Worm (Caenorhabditis elegans): ENCODE data around the gene C05D11.1.

The C05D11.1 gene

ce11 chrIII:6464113-6464571 lies 27.7 kb downstream of the C05D11.1 start (continued):
- TF ChIP-seq zfp-2 (tag; optimal IDR thresholded peaks at IDR 0.05) (peak; percentile 29), hmg-1.1 (GFP tag; IDR thresholded peaks at IDR 0.05) (peak; percentile 89), ZK546.5 (tag; optimal IDR thresholded peaks at IDR 0.05) (no peak), nhr-28 (tag; optimal IDR thresholded peaks at IDR 0.05) (peak; percentile 91), D1046.2 (GFP tag; IDR thresholded peaks at IDR 0.05) (peak; percentile 89), egl-27 (tag; optimal IDR thresholded peaks at IDR 0.05) (no peak), zip-2 (tag; optimal IDR thresholded peaks at IDR 0.05) (peak; percentile 11), madf-9 (GFP tag; conservative IDR thresholded peaks at IDR 0.05) (peak; percentile 76), F49E8.2 (tag; optimal IDR thresholded peaks at IDR 0.05; ENCODE audit: borderline replicate concordance) (no peak), cey-2 (tag; optimal IDR thresholded peaks at IDR 0.05; ENCODE audit: borderline replicate concordance, insufficient read depth) (no peak), zag-1 (tag; optimal IDR thresholded peaks at IDR 0.05) (no peak), ZK337.2 (GFP tag; IDR thresholded peaks at IDR 0.05) (no peak), daf-19 (GFP tag; conservative IDR thresholded peaks at IDR 0.05) (no peak)

- TF ChIP-seq F49E8.2 (tag; optimal IDR thresholded peaks at IDR 0.05; ENCODE audit: borderline replicate concordance) (no peak), zip-2 (tag; optimal IDR thresholded peaks at IDR 0.05) (no peak), madf-5 (GFP tag; IDR thresholded peaks at IDR 0.05) (no peak), gei-8 (GFP tag; optimal IDR thresholded peaks at IDR 0.05) (no peak), daf-16 (GFP tag; optimal IDR thresholded peaks at IDR 0.05) (no peak), daf-16 (tag; optimal IDR thresholded peaks at IDR 0.05) (no peak), skn-1 (tag; optimal IDR thresholded peaks at IDR 0.05) (no peak), ctbp-1 (GFP tag; IDR thresholded peaks at IDR 0.05) (no peak), aly-2 (tag; optimal IDR thresholded peaks at IDR 0.05) (no peak), zfp-3 (GFP tag; conservative IDR thresholded peaks at IDR 0.05) (no peak), fos-1 (tag; optimal IDR thresholded peaks at IDR 0.05) (no peak), R02D3.7 (tag; optimal IDR thresholded peaks at IDR 0.05) (no peak), lin-38 (GFP tag; IDR thresholded peaks at IDR 0.05) (no peak), F37D6.2 (tag; optimal IDR thresholded peaks at IDR 0.05) (no peak), ZK546.5 (tag; optimal IDR thresholded peaks at IDR 0.05) (no peak), nhr-25 (tag; optimal IDR thresholded peaks at IDR 0.05; ENCODE audit: borderline replicate concordance, insufficient read depth) (no peak)
Observed at ce11 chrIII:6464913-6465312, 28.5 kb downstream of the C05D11.1 start, which contains the start of gene nduf-2.2. Gene nduf-2.2 (plus strand): TSS chrIII:6465222.

- TF ChIP-seq D1046.2 (GFP tag; IDR thresholded peaks at IDR 0.05) (no peak), aha-1 (tag) (peak; percentile 4)
Observed at ce11 chrIII:6467005-6467404, 30.6 kb downstream of the C05D11.1 start, which contains the start of gene T26A5.2. Gene T26A5.2 (plus strand): TSS chrIII:6467305.

- TF ChIP-seq Y105C5A.15 (GFP tag; IDR thresholded peaks at IDR 0.05), result no peak
- TF ChIP-seq rbr-2 (tag; optimal IDR thresholded peaks at IDR 0.05), result no peak
- no peak for TF ChIP-seq daf-16 (GFP tag; optimal IDR thresholded peaks at IDR 0.05)
- no peak for TF ChIP-seq daf-16 (tag; optimal IDR thresholded peaks at IDR 0.05)
- no peak for TF ChIP-seq duxl-1 (tag; optimal IDR thresholded peaks at IDR 0.05; ENCODE audit: poor library complexity)
- TF ChIP-seq hif-1 (tag; optimal IDR thresholded peaks at IDR 0.05), result no peak
- TF ChIP-seq php-3 (GFP tag; IDR thresholded peaks at IDR 0.05), result no peak
- TF ChIP-seq zfp-3 (GFP tag; conservative IDR thresholded peaks at IDR 0.05), result no peak
- TF ChIP-seq aha-1 (tag), result no peak
- TF ChIP-seq Y5F2A.4 (GFP tag; optimal IDR thresholded peaks at IDR 0.05), result no peak
- no peak for TF ChIP-seq pha-4 (GFP tag; IDR thresholded peaks at IDR 0.05)
- no peak for TF ChIP-seq pha-4 (tag; optimal IDR thresholded peaks at IDR 0.05)
- TF ChIP-seq daf-19 (GFP tag; conservative IDR thresholded peaks at IDR 0.05), result no peak
Observed at ce11 chrIII:6471451-6471850, 35.0 kb downstream of the C05D11.1 start, which contains the start of gene wht-6. Gene wht-6 (plus strand): TSS chrIII:6471751.

Measured in whole organism, L4 larva.